Fruit fly (Drosophila melanogaster) ovary, adult (tissue): ENCODE measurements around the gene Dus2.
A peak's percentile ranks its signal among the peaks of the same experiment; 100 is the strongest.

Experiments
- CG17801 ChIP-seq: fragments of 200-800 bp; optimal IDR thresholded peaks from 2 replicates; lab custom pipeline; 2019; ENCODE audit warnings: missing biosample characterization, mild to moderate bottlenecking, missing genetic modification characterization, moderate library complexity; ENCODE audit not compliant: partially characterized antibody

Dus2 gene

DNA sequence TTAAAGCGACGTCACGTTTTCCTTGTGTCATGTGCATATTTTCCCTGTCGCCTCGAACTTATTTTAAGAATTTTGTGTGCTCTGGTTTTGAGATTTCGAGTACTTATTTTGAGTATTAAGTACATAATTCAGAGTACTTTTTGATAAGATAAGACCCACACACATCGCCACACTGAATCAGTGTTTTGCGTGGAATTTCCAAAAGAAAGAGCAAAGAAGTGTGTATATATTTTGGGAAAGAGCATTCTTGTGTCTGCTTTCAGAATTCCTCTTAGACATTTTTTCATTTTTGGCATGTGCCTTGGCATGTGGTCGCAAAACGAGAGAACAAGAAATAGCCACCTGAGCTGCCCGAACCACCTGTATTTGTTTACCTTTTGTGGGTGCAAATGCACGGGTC lies 22.0 kb upstream of the Dus2 start:
- no peak for TF ChIP-seq CG17801 (GFP tag; lab: Kevin White, UChicago)

dm6 chrX:14216844-14217243 lies 20.9 kb upstream of the Dus2 start:
- no peak for TF ChIP-seq CG17801 (GFP tag; lab: Kevin White, UChicago)

dm6 chrX:14218045-14218483 lies 19.7 kb upstream of the Dus2 start:
- peak; percentile 91 for TF ChIP-seq CG17801 (GFP tag; lab: Kevin White, UChicago)

DNA sequence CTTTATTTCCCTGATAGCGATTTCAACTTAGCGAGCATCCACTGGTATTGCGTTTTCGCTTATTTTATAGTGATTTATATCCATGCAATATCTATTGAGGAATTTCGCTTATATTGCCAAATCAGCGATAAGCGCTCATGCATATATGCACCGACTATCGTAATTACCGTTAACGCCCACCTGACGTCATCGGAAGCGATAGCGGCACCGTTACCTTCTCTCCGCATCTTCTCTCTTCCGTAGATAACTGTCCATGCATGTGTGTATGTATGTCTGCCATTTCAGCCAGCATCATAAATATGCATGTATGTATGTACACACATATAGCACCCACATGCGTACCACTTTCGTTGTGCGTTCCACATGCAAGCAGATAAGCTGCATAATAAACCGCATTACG lies 16.6 kb upstream of the Dus2 start:
- no peak for TF ChIP-seq CG17801 (GFP tag; lab: Kevin White, UChicago)

DNA sequence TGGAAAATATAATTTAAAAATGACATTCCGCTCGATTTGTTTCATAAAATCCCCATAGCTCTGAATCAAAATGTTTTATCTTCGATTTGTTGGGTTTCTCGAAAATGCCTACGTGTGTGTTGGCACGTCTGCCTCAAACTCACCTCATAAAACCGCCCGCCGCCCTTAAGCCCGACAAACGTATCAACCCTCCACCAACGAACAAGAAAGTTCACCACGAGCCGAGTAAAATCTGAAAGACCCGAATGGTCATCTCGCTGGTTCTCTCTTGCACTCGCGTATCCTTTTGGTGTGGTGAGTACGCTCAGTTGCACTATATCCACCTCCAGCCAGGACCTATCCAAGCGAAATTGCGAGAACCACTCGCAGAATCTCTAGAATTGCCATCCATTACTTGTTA lies 15.8 kb upstream of the Dus2 start:
- no peak for TF ChIP-seq CG17801 (GFP tag; lab: Kevin White, UChicago)

dm6 chrX:14225665-14226064 lies 12.1 kb upstream of the Dus2 start, which contains the start of gene CG11674:
Gene CG11674, minus strand, starts transcription at chrX:14225879.
- TF ChIP-seq CG17801 (GFP tag; lab: Kevin White, UChicago): no peak

DNA sequence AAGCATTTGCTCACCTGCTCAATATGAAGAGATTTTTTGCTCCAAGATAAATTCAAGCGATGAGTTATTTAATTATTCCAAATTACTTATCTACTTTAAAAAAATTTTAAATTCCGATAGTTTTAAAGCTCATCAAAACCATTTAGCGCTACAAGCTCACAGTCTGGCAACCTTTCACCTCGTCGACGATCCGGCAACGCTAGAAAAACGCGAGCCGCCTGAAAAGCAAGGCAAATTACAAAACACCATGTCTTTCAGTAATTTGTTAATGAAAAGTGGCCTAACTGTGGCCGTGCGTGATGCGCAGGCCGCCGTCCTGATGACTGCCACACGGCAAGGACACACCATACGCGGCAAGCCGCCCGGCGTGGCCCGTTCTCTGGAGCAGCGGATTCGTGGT lies 11.7 kb upstream of the Dus2 start, which contains the start of gene mRpL38:
mRpL38 (plus strand) TSS at position 197 of the 400 bp plus-strand sequence.
- no peak for TF ChIP-seq CG17801 (GFP tag; lab: Kevin White, UChicago)

DNA sequence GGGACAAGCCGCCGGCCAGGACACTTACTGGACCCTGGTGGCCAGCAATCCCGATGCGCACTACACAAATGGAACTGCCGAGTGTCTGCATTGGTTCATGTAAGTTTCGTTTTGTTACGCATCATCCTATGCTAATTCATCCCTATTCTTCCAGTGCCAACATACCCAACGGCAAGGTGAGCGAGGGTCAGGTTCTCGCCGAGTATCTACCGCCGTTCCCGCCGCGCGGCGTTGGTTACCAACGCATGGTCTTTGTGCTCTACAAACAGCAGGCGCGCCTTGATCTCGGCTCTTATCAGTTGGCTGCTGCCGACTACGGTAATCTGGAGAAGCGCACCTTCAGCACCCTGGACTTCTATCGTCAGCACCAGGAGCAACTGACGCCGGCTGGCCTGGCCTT lies 10.7 kb upstream of the Dus2 start:
- TF ChIP-seq CG17801 (GFP tag; lab: Kevin White, UChicago): no peak

DNA sequence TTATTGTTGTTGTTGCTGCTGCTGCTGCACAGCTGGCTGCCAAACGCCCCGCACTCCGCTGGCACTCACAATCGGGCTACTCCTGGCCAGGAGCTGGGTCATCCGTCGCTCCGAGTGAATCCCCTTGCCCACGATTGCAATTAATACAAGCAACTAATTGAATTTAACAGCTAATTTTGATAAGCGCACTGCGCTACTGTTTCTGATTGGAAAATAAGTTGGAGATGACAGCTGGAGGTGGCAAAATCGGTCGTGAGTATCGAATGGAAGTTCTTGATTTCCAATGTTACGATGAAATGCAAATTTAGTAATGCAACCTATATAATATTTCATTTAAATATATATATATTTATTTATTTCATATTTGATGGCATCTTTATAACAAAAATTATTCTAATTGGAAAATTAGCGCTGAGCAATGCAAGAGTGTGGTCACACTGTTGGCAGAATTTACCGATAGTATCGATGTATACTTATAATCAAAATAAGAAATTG lies 3.9 kb upstream of the Dus2 start, which contains the start of gene CG42271:
CG42271 (minus strand) TSS at position 224 of the 495 bp plus-strand sequence.
- TF ChIP-seq CG17801 (GFP tag; lab: Kevin White, UChicago): peak; percentile 59

DNA sequence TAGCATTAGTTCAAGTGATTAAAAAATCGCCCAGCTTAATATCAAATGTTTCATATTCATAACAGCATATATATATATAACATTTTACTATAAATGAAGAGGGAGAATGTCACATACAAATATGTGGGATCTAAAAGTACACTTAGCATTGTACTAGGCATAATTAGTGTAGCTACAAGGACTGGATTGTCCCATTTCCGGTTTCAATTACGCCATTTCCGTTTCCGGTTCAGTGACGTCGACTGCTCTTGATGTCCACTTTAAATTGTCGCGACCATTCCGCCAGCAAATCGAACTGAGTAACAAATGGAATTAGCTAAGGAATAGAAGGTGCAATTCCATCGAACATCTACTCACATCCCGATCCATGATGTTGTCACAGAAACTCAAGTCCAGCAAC lies 3.3 kb upstream of the Dus2 start:
- no peak for TF ChIP-seq CG17801 (GFP tag; lab: Kevin White, UChicago)

DNA sequence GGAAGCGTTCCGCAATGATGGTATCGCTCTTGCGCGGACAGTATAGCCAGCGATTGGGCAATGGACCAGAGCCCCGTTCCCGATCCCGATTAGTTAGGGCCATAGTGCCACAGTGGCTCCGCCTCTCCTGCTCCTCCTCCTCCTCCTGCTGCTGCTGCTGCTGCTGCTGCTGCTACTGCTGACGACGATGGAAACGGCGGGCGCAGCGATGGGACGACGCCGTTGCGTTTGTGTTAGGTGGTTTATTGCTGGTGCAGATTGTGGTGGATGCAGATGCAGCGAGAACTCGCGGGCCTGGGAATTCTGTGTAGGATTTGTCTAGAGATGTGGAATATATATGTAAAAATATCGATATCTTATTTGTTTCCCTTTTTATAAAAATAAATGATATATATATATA lies 4.7 kb downstream of the Dus2 start, which contains the start of gene mRNA-cap:
mRNA-cap (minus strand) TSS at position 344 of the 400 bp plus-strand sequence.
- no peak for TF ChIP-seq CG17801 (GFP tag; lab: Kevin White, UChicago)

dm6 chrX:14242941-14243736 lies 5.4 kb downstream of the Dus2 start, which contains the start of gene CG32599:
Gene CG32599, plus strand, starts transcription at chrX:14243686.
- TF ChIP-seq CG17801 (GFP tag; lab: Kevin White, UChicago): no peak

dm6 chrX:14247035-14247786 lies 9.4 kb downstream of the Dus2 start, which contains the start of gene mud:
Gene mud, plus strand, starts transcription at chrX:14247732.
- no peak for TF ChIP-seq CG17801 (GFP tag; lab: Kevin White, UChicago)

- TF ChIP-seq CG17801 (GFP tag; lab: Kevin White, UChicago): no peak
Measured at dm6 chrX:14260863-14261262, 23.1 kb downstream of the Dus2 start, which contains the start of the genes CG46317 and Tat. Gene CG46317, plus strand, starts transcription at chrX:14261223. Gene Tat, plus strand, starts transcription at chrX:14261223.

- no peak for TF ChIP-seq CG17801 (GFP tag; lab: Kevin White, UChicago)
Measured at dm6 chrX:14265149-14265548, 27.4 kb downstream of the Dus2 start.
